Worm (Caenorhabditis elegans): ENCODE data around the gene R01E6.2.

R01E6.2 gene

DNA sequence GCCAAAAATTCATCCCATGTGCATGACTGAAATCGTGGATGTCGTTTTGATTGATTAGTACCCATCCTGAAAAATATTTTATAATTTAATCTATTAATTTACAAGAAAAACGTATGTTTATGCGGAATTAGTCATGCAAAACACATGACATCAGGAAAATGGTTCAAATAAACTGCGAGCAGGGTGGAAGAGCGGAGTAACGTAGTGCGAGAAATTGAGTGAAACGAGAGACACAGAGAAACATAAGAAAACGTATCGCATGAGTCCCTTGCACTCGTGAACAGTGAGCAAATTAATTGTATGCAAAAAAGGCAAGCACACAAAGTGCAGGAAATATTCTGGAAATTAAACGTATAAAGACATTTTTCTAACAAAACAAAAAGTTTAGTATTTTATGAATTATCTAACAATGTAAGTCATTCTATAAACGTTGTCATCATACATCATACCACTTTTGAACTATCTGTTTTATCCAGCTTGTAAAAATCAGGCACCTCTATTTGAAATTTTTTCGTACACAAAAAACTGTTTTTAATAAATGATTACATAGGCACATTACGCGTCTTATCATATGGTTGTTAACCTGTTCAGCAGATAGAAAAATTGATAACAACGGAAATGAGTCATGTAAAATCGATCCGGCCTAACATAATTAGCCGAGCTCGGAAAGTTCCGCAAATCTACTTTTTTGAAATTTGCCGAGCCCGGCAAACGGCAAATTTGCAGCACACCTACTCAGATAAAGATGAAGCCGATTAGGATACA is 29.8 kb upstream of the R01E6.2 start, which contains the start of gene F54B11.5:
Gene F54B11.5, minus strand, starts transcription at position 66 of the 765 bp plus-strand sequence.
- TF ChIP-seq zfh-2 (GFP tag; conservative IDR thresholded peaks at IDR 0.05) (no peak), nhr-120 (GFP tag; IDR thresholded peaks at IDR 0.05) (no peak), attf-5 (GFP tag; optimal IDR thresholded peaks at IDR 0.05) (peak; percentile 57), attf-3 (GFP tag; conservative IDR thresholded peaks at IDR 0.05) (peak; percentile 89), hsf-1 (GFP tag; IDR thresholded peaks at IDR 0.05) (no peak), nhr-80 (tag; optimal IDR thresholded peaks at IDR 0.05) (peak; percentile 25), pbrm-1 (GFP tag; IDR thresholded peaks at IDR 0.05) (no peak), lin-40 (tag; optimal IDR thresholded peaks at IDR 0.05) (peak; percentile 9), unc-130 (GFP tag; optimal IDR thresholded peaks at IDR 0.05) (no peak), C17E4.6 (GFP tag; IDR thresholded peaks at IDR 0.05) (no peak), egrh-3 (GFP tag; IDR thresholded peaks at IDR 0.05) (no peak), lin-35 (GFP tag; optimal IDR thresholded peaks at IDR 0.05) (peak in 1 of 3 experiments; percentile 37), hmg-1.2 (GFP tag; IDR thresholded peaks at IDR 0.05) (peak; percentile 61; the same call in 1 of the 2 replicates), Y95B8A.8 (GFP tag; IDR thresholded peaks at IDR 0.05) (no peak)

DNA sequence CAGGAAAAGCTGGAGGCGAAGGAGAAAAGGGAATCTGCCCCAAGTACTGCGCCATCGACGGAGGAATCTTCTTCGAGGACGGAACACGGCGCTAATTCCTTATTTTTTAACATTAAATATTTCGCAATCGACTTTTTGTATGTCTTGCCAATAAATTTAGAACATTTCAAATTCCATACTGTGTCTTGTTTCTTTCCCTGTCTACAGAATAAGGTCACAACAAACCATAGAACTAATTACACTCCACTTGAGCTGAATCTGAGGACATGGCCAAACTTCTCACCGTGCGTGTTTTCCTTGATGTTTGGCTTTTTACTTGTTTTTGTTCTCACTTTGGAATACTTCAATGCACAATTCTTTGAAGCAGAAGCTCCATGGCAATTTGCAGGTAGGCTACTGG is 26.0 kb upstream of the R01E6.2 start, which contains the start of gene F54B11.4:
Gene F54B11.4, plus strand, starts transcription at position 301 of the 400 bp plus-strand sequence.
- TF ChIP-seq snpc-1.3 (tag; optimal IDR thresholded peaks at IDR 0.05; ENCODE audit: insufficient read depth) = no peak
- TF ChIP-seq lsy-27 (tag; optimal IDR thresholded peaks at IDR 0.05; ENCODE audit: borderline replicate concordance, insufficient read depth) = no peak
- no peak for TF ChIP-seq cebp-1 (GFP tag; IDR thresholded peaks at IDR 0.05)
- TF ChIP-seq cebp-1 (tag; optimal IDR thresholded peaks at IDR 0.05) = peak; percentile 62

- TF ChIP-seq zfh-2 (GFP tag; conservative IDR thresholded peaks at IDR 0.05) (peak; percentile 91), mcd-1 (GFP tag; IDR thresholded peaks at IDR 0.05) (peak; percentile 62), egrh-3 (GFP tag; IDR thresholded peaks at IDR 0.05) (peak; percentile 98), ztf-26 (tag; optimal IDR thresholded peaks at IDR 0.05) (no peak), ceh-40 (GFP tag; IDR thresholded peaks at IDR 0.05) (no peak), dox-1 (GFP tag; IDR thresholded peaks at IDR 0.05) (0 out of 2 replicates have a peak, but pooled peaks have one; percentile 14)
These were observed 25.6 kb upstream of the R01E6.2 start for ce11 chrX:13591953-13592352.

- TF ChIP-seq B0019.2 (GFP tag; conservative IDR thresholded peaks at IDR 0.05) = no peak
- TF ChIP-seq ztf-25 (GFP tag; IDR thresholded peaks at IDR 0.05) = no peak
- no peak for TF ChIP-seq chd-7 (tag; optimal IDR thresholded peaks at IDR 0.05)
- no peak for TF ChIP-seq athp-1 (tag; optimal IDR thresholded peaks at IDR 0.05)
- no peak for TF ChIP-seq let-607 (tag; optimal IDR thresholded peaks at IDR 0.05)
- TF ChIP-seq Y56A3A.18 (GFP tag; IDR thresholded peaks at IDR 0.05) = no peak
- no peak for TF ChIP-seq cebp-1 (GFP tag; IDR thresholded peaks at IDR 0.05)
- no peak for TF ChIP-seq cebp-1 (tag; optimal IDR thresholded peaks at IDR 0.05)
- TF ChIP-seq sptf-2 (GFP tag; optimal IDR thresholded peaks at IDR 0.05) = no peak
- no peak for TF ChIP-seq egrh-3 (GFP tag; IDR thresholded peaks at IDR 0.05)
- TF ChIP-seq unc-62 (GFP tag; optimal IDR thresholded peaks at IDR 0.05) = no peak
- no peak for TF ChIP-seq ztf-22 (GFP tag; optimal IDR thresholded peaks at IDR 0.05)
- TF ChIP-seq nhr-120 (GFP tag; IDR thresholded peaks at IDR 0.05) = no peak
- TF ChIP-seq Y53G8AR.9 (GFP tag; conservative IDR thresholded peaks at IDR 0.05) = no peak
- TF ChIP-seq lir-1 (GFP tag; conservative IDR thresholded peaks at IDR 0.05) = no peak
- TF ChIP-seq attf-6 (GFP tag; IDR thresholded peaks at IDR 0.05) = no peak
- TF ChIP-seq hmg-20 (GFP tag; IDR thresholded peaks at IDR 0.05) = no peak
- no peak for TF ChIP-seq lin-35 (GFP tag; optimal IDR thresholded peaks at IDR 0.05)
- TF ChIP-seq snpc-4 (GFP tag; optimal IDR thresholded peaks at IDR 0.05) = no peak
- TF ChIP-seq snpc-4 (tag; optimal IDR thresholded peaks at IDR 0.05) = no peak
- no peak for TF ChIP-seq F33H1.4 (GFP tag; IDR thresholded peaks at IDR 0.05)
- no peak for TF ChIP-seq ceh-79 (tag; optimal IDR thresholded peaks at IDR 0.05)
These were observed 24.8 kb upstream of the R01E6.2 start, which contains the start of gene col-44 for ce11 chrX:13591175-13591574. Gene col-44, plus strand, starts transcription at chrX:13591475.
